Fruit fly (Drosophila melanogaster) whole organism, embryonic: ENCODE results near the gene FRG1.

Source experiments
- CG10147 ChIP-seq: fragments of 200-800 bp; sonication (Bioruptor generic); optimal IDR thresholded peaks from 2 replicates; lab custom pipeline; 2019; ENCODE audit warnings: missing biosample characterization, mild to moderate bottlenecking, missing genetic modification characterization, moderate library complexity
- CG13624 ChIP-seq: fragments of 200-800 bp; sonication (Bioruptor generic); optimal IDR thresholded peaks from 2 replicates; lab custom pipeline; 2016; ENCODE audit warnings: missing biosample characterization, missing genetic modification characterization
- CG17912 ChIP-seq: fragments of 200-800 bp; sonication (Bioruptor generic); optimal IDR thresholded peaks from 2 replicates; lab custom pipeline; 2018; ENCODE audit warnings: missing biosample characterization, mild to moderate bottlenecking, missing genetic modification characterization
- CG1832 ChIP-seq: fragments of 200-800 bp; sonication (Bioruptor generic); optimal IDR thresholded peaks from 2 replicates; lab custom pipeline; 2017; ENCODE audit warnings: missing biosample characterization, mild to moderate bottlenecking, missing genetic modification characterization, inconsistent platforms
- CG18476 ChIP-seq: fragments of 200-800 bp; sonication (Bioruptor generic); optimal IDR thresholded peaks from 2 replicates; lab custom pipeline; 2016; ENCODE audit warnings: missing biosample characterization, mild to moderate bottlenecking, missing genetic modification characterization
- CG18619 ChIP-seq: fragments of 200-800 bp; sonication (Bioruptor generic); optimal IDR thresholded peaks from 3 replicates; lab custom pipeline; 2017; ENCODE audit warnings: missing biosample characterization, mild to moderate bottlenecking, missing genetic modification characterization
- CG2120 ChIP-seq: fragments of 200-800 bp; sonication (Bioruptor generic); optimal IDR thresholded peaks from 3 replicates; lab custom pipeline; 2016; ENCODE audit warnings: missing biosample characterization, missing genetic modification characterization
- CG2199 ChIP-seq: fragments of 200-800 bp; sonication (Bioruptor generic); IDR thresholded peaks from 3 replicates; pipeline ENCODE4 v1.3.6; 2022; ENCODE audit warnings: missing biosample characterization, missing genetic modification characterization
- CG3065 ChIP-seq: fragments of 200-800 bp; sonication (Bioruptor generic); optimal IDR thresholded peaks from 2 replicates; lab custom pipeline; 2016; ENCODE audit warnings: missing biosample characterization, missing genetic modification characterization
- CG31388 ChIP-seq: fragments of 200-800 bp; sonication (Bioruptor generic); optimal IDR thresholded peaks from 2 replicates; lab custom pipeline; 2016; ENCODE audit warnings: missing biosample characterization, missing genetic modification characterization
- CG34224 ChIP-seq: fragments of 200-800 bp; sonication (Bioruptor generic); IDR thresholded peaks from 3 replicates; pipeline ENCODE4 v1.3.6; 2022; ENCODE audit warnings: missing biosample characterization, missing genetic modification characterization; ENCODE audit not compliant: partially characterized antibody
- CG3726 ChIP-seq: fragments of 200-800 bp; sonication (Bioruptor generic); IDR thresholded peaks from 3 replicates; pipeline ENCODE4, ENCODE4 v1.3.6; 2022; ENCODE audit warnings: missing biosample characterization, missing genetic modification characterization
- CG3847 ChIP-seq: fragments of 200-800 bp; sonication (Bioruptor generic); IDR thresholded peaks from 2 replicates; pipeline ENCODE4 v1.3.6; 2022; ENCODE audit warnings: missing biosample characterization, missing genetic modification characterization
- CG4424 ChIP-seq: fragments of 200-800 bp; sonication (Bioruptor generic); optimal IDR thresholded peaks from 3 replicates; lab custom pipeline; 2016; ENCODE audit warnings: missing biosample characterization, missing genetic modification characterization
- CG7928 ChIP-seq: fragments of 200-800 bp; sonication (Bioruptor generic); optimal IDR thresholded peaks from 2 replicates; lab custom pipeline; 2017; ENCODE audit warnings: missing biosample characterization, mild to moderate bottlenecking, missing genetic modification characterization
- CoRest ChIP-seq: fragments of 200-800 bp; sonication (Bioruptor generic); optimal IDR thresholded peaks from 3 replicates; lab custom pipeline; 2018; ENCODE audit warnings: missing biosample characterization, mild to moderate bottlenecking, missing genetic modification characterization, moderate library complexity
- Dbx ChIP-seq: fragments of 200-800 bp; sonication (Bioruptor generic); IDR thresholded peaks from 3 replicates; pipeline ENCODE4 v1.3.6; 2022; ENCODE audit warnings: missing biosample characterization, missing genetic modification characterization
- Ets65A ChIP-seq: fragments of 200-800 bp; sonication (Bioruptor generic); peaks from one replicate; lab custom pipeline; 2016; ENCODE audit warnings: missing biosample characterization, missing genetic modification characterization
- HLHmδ ChIP-seq: fragments of 200-800 bp; sonication (Bioruptor generic); optimal IDR thresholded peaks from 2 replicates; lab custom pipeline; 2018; ENCODE audit warnings: missing biosample characterization, mild to moderate bottlenecking, missing genetic modification characterization, moderate library complexity
- NC2β ChIP-seq: fragments of 200-800 bp; sonication (Bioruptor generic); optimal IDR thresholded peaks from 2 replicates; lab custom pipeline; 2016; ENCODE audit warnings: missing biosample characterization, missing genetic modification characterization
- Oli ChIP-seq: fragments of 200-800 bp; sonication (Bioruptor generic); optimal IDR thresholded peaks from 2 replicates; lab custom pipeline; 2018; ENCODE audit warnings: missing biosample characterization, mild to moderate bottlenecking, missing genetic modification characterization, moderate library complexity
- Optix ChIP-seq: fragments of 200-800 bp; sonication (Bioruptor generic); IDR thresholded peaks from 3 replicates; pipeline ENCODE4 v1.3.6; 2022; ENCODE audit warnings: missing biosample characterization, missing genetic modification characterization
- TFAM ChIP-seq: fragments of 200-800 bp; sonication (Bioruptor generic); optimal IDR thresholded peaks from 2 replicates; lab custom pipeline; 2017; ENCODE audit warnings: missing biosample characterization, missing genetic modification characterization, inconsistent platforms
- ab ChIP-seq: fragments of 200-800 bp; sonication (Bioruptor generic); optimal IDR thresholded peaks from 2 replicates; lab custom pipeline; 2016; ENCODE audit warnings: missing biosample characterization, missing genetic modification characterization
- bcd ChIP-seq: fragments of 200-800 bp; sonication (Bioruptor generic); optimal IDR thresholded peaks from 2 replicates; lab custom pipeline; 2017; ENCODE audit warnings: missing biosample characterization, mild to moderate bottlenecking, missing genetic modification characterization
- corto ChIP-seq: fragments of 200-800 bp; sonication (Bioruptor generic); optimal IDR thresholded peaks from 2 replicates; lab custom pipeline; 2016; ENCODE audit warnings: missing biosample characterization, mild to moderate bottlenecking, missing genetic modification characterization, moderate library complexity
- dm ChIP-seq: fragments of 200-800 bp; sonication (Bioruptor generic); optimal IDR thresholded peaks from 3 replicates; lab custom pipeline; 2016; ENCODE audit warnings: missing biosample characterization, missing genetic modification characterization
- dysf ChIP-seq: fragments of 200-800 bp; sonication (Bioruptor generic); IDR thresholded peaks from 3 replicates; pipeline ENCODE4 v1.3.6; 2022; ENCODE audit warnings: missing biosample characterization, missing genetic modification characterization
- emc ChIP-seq: fragments of 200-800 bp; sonication (Bioruptor generic); optimal IDR thresholded peaks from 2 replicates; lab custom pipeline; 2016; ENCODE audit warnings: missing biosample characterization, missing genetic modification characterization
- ems ChIP-seq: fragments of 200-800 bp; sonication (Bioruptor generic); optimal IDR thresholded peaks from 3 replicates; lab custom pipeline; 2016; ENCODE audit warnings: missing biosample characterization, missing genetic modification characterization
- fd102C ChIP-seq: fragments of 200-800 bp; sonication (Bioruptor generic); optimal IDR thresholded peaks from 2 replicates; lab custom pipeline; 2018; ENCODE audit warnings: missing biosample characterization, mild to moderate bottlenecking, missing genetic modification characterization, moderate library complexity
- grau ChIP-seq: fragments of 200-800 bp; optimal IDR thresholded peaks from 3 replicates; lab custom pipeline; 2019; ENCODE audit warnings: missing biosample characterization, mild to moderate bottlenecking, missing genetic modification characterization, moderate library complexity
- h ChIP-seq: fragments of >200 bp; optimal IDR thresholded peaks from 2 replicates; lab custom pipeline; 2017
- kay ChIP-seq: fragments of 200-800 bp; sonication (Bioruptor generic); optimal IDR thresholded peaks from 2 replicates; lab custom pipeline; 2016; ENCODE audit warnings: missing biosample characterization, missing genetic modification characterization
- nmo ChIP-seq: fragments of 200-800 bp; sonication (Bioruptor generic); optimal IDR thresholded peaks from 2 replicates; lab custom pipeline; 2018; ENCODE audit warnings: missing biosample characterization, mild to moderate bottlenecking, missing genetic modification characterization, moderate library complexity
- odd ChIP-seq: fragments of 200-800 bp; sonication (Bioruptor generic); optimal IDR thresholded peaks from 2 replicates; lab custom pipeline; 2017; ENCODE audit warnings: missing biosample characterization, mild to moderate bottlenecking, missing genetic modification characterization
- rib ChIP-seq: fragments of 200-800 bp; sonication (Bioruptor generic); IDR thresholded peaks from 2 replicates; pipeline ENCODE4 v1.3.6; 2022; ENCODE audit warnings: missing biosample characterization, missing genetic modification characterization
- row ChIP-seq: fragments of 200-800 bp; sonication (Bioruptor generic); IDR thresholded peaks from 3 replicates; pipeline ENCODE4 v1.3.6; 2022; ENCODE audit warnings: missing biosample characterization, missing genetic modification characterization
- slbo ChIP-seq: fragments of 200-800 bp; sonication (Bioruptor generic); IDR thresholded peaks from 2 replicates; pipeline ENCODE4 v1.3.6; 2022; ENCODE audit warnings: missing biosample characterization, missing genetic modification characterization
- slou ChIP-seq: fragments of 200-800 bp; sonication (Bioruptor generic); optimal IDR thresholded peaks from 3 replicates; lab custom pipeline; 2016; ENCODE audit warnings: missing biosample characterization, missing genetic modification characterization
- ssp ChIP-seq: fragments of 200-800 bp; sonication (Bioruptor generic); IDR thresholded peaks from 2 replicates; pipeline ENCODE4 v1.3.6; 2022; ENCODE audit warnings: missing biosample characterization, missing genetic modification characterization

The FRG1 gene

dm6 chr3L:20313469-20313868 is 16.7 kb upstream of the FRG1 start, which contains the start of gene alphaSnap (continued):
- TF ChIP-seq CG18619 (GFP tag; lab: Kevin White, UChicago) (no peak), Ets65A (GFP tag; lab: Kevin White, UChicago) (peak; percentile 92), nmo (peak; percentile 51), CG34224 (GFP tag; lab: Robert Waterston, UW) (peak; percentile 36; the same call in 1 of the 3 replicates), CG2199 (GFP tag; lab: Robert Waterston, UW) (no peak), bcd (GFP tag; lab: Kevin White, UChicago) (no peak), HLHmδ (no peak), Optix (GFP tag; lab: Robert Waterston, UW) (0 out of 3 replicates have a peak, but pooled peaks have one; percentile 6), ems (GFP tag; lab: Kevin White, UChicago) (peak; percentile 26), emc (GFP tag; lab: Kevin White, UChicago) (no peak), dm (GFP tag; lab: Kevin White, UChicago) (no peak), CG18476 (GFP tag; lab: Kevin White, UChicago) (no peak), TFAM (no peak), h (lab: Kevin White, UChicago) (no peak), ssp (GFP tag; lab: Robert Waterston, UW) (no peak), CG1832 (GFP tag; lab: Kevin White, UChicago) (no peak), odd (GFP tag; lab: Kevin White, UChicago) (no peak), row (peak; percentile 34; the same call in 1 of the 3 replicates), corto (GFP tag; lab: Kevin White, UChicago) (no peak), grau (tag; lab: Kevin White, UChicago) (peak; percentile 42), slbo (GFP tag; lab: Robert Waterston, UW) (peak; percentile 49), CG3065 (no peak), Oli (tag; lab: Kevin White, UChicago) (no peak), CG17912 (GFP tag; lab: Kevin White, UChicago) (no peak), dysf (GFP tag; lab: Robert Waterston, UW) (no peak), CG31388 (GFP tag; lab: Kevin White, UChicago) (no peak), CG4424 (GFP tag; lab: Kevin White, UChicago) (peak; percentile 6), kay (GFP tag; lab: Kevin White, UChicago) (peak; percentile 76), Dbx (GFP tag; lab: Robert Waterston, UW) (peak; percentile 33; the same call in 1 of the 3 replicates), CG3726 (no peak), CoRest (tag; lab: Kevin White, UChicago) (peak; percentile 57), slou (GFP tag; lab: Kevin White, UChicago) (no peak), CG13624 (GFP tag; lab: Kevin White, UChicago) (peak; percentile 25), CG7928 (no peak), CG10147 (no peak), NC2β (GFP tag; lab: Kevin White, UChicago) (no peak), fd102C (GFP tag; lab: Kevin White, UChicago) (no peak), rib (GFP tag; lab: Robert Waterston, UW) (no peak; the same call in 1 of the 2 replicates), CG2120 (peak; percentile 50), ab (GFP tag; lab: Kevin White, UChicago) (no peak), CG3847 (GFP tag; lab: Robert Waterston, UW) (peak; percentile 55)
